Worm (Caenorhabditis elegans): Measurements from ENCODE around the gene npp-16.

npp-16 gene

DNA sequence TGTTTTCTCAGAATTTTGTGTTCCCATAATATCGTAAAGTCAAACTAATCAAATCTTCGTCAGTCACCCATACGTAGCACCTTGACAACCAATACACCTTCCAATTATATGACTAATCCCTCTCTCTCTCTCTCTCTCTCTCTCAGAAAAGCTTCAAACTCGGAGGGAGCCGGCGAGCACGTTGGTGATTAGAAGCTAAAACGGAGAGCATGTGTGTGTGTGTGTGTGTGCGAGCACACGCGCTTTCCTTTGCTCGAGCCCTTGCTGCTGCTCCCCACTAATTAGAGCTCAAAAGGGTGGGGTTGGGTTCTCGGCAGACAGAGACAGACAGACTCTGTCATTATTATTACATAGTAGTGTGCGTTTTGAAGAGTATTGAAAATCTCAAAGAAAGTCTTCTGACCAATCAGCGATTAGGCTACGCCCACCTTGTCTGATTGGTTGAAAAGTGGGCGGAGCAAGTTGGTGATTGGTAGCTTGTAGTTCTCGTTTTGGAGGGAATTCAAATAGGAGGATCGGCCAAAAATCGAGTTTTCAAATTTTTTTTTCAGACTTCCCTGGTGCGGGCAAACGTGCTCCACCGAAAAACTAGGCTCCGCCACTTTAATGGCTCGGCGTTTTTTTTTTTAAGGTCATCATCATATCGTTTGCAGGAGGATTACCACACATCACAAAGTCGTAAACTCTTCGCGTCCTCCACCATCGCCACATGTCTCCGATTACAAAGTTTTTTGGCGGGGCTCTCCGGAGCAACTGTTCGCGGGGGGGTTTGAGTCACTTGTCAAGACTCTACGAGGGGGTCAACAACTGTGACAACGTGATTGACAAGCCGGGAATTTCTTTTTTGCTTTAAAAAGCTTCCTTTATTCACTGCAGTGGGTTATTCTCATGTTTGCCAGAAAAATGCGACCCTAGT lies 19.6 kb downstream of the npp-16 start:
- TF ChIP-seq unc-98 (GFP tag; IDR thresholded peaks at IDR 0.05): 0 out of 2 replicates have a peak, but pooled peaks have one; percentile 37
- TF ChIP-seq swsn-7 (tag; optimal IDR thresholded peaks at IDR 0.05): peak; percentile 18
- no peak for TF ChIP-seq hlh-4 (tag; optimal IDR thresholded peaks at IDR 0.05)
- TF ChIP-seq fos-1 (tag; optimal IDR thresholded peaks at IDR 0.05): no peak
- peak; percentile 89 for TF ChIP-seq fkh-8 (tag; optimal IDR thresholded peaks at IDR 0.05)
- TF ChIP-seq nhr-77 (tag; optimal IDR thresholded peaks at IDR 0.05): no peak
- TF ChIP-seq ceh-63 (GFP tag; optimal IDR thresholded peaks at IDR 0.05): no peak
- no peak for TF ChIP-seq lin-13 (GFP tag; optimal IDR thresholded peaks at IDR 0.05)
- TF ChIP-seq lin-14 (GFP tag; optimal IDR thresholded peaks at IDR 0.05): no peak
- TF ChIP-seq nhr-71 (tag; optimal IDR thresholded peaks at IDR 0.05): peak; percentile 66
- no peak for TF ChIP-seq ces-1 (GFP tag; optimal IDR thresholded peaks at IDR 0.05)
- TF ChIP-seq dpl-1 (GFP tag; optimal IDR thresholded peaks at IDR 0.05): no peak
- TF ChIP-seq vab-15 (tag; optimal IDR thresholded peaks at IDR 0.05): no peak
- no peak for TF ChIP-seq nhr-76 (tag; optimal IDR thresholded peaks at IDR 0.05)
- TF ChIP-seq egl-27 (tag; optimal IDR thresholded peaks at IDR 0.05): no peak
- no peak for TF ChIP-seq C16A3.4 (tag; optimal IDR thresholded peaks at IDR 0.05)
- no peak for TF ChIP-seq pqm-1 (tag; optimal IDR thresholded peaks at IDR 0.05)
- no peak for TF ChIP-seq skn-1 (tag; optimal IDR thresholded peaks at IDR 0.05)
- TF ChIP-seq ama-1 (optimal IDR thresholded peaks at IDR 0.05): peak; percentile 14
- no peak for TF ChIP-seq nhr-237 (tag; optimal IDR thresholded peaks at IDR 0.05)
- peak; percentile 46 for TF ChIP-seq ceh-8 (GFP tag; optimal IDR thresholded peaks at IDR 0.05)
- TF ChIP-seq ets-5 (GFP tag; IDR thresholded peaks at IDR 0.05): no peak
- TF ChIP-seq mdl-1 (tag; optimal IDR thresholded peaks at IDR 0.05): no peak
- peak; percentile 64 for TF ChIP-seq nhr-47 (tag; optimal IDR thresholded peaks at IDR 0.05)
- peak; percentile 44 for TF ChIP-seq unc-62 (GFP tag; optimal IDR thresholded peaks at IDR 0.05)
- no peak for TF ChIP-seq sptf-1 (tag; optimal IDR thresholded peaks at IDR 0.05)
- TF ChIP-seq ztf-4 (tag; optimal IDR thresholded peaks at IDR 0.05): no peak
- peak; percentile 12 for TF ChIP-seq snu-23 (GFP tag; optimal IDR thresholded peaks at IDR 0.05)
- no peak for TF ChIP-seq aly-2 (tag; optimal IDR thresholded peaks at IDR 0.05)
- no peak for TF ChIP-seq grh-1 (GFP tag; IDR thresholded peaks at IDR 0.05)
- peak in 1 of 2 experiments; percentile 15 for TF ChIP-seq lin-35 (GFP tag; optimal IDR thresholded peaks at IDR 0.05)
- peak; percentile 83 for TF ChIP-seq dsc-1 (tag; optimal IDR thresholded peaks at IDR 0.05)
- no peak for TF ChIP-seq irx-1 (tag; optimal IDR thresholded peaks at IDR 0.05)
- no peak for TF ChIP-seq efl-1 (optimal IDR thresholded peaks at IDR 0.05)
- no peak for TF ChIP-seq efl-1 (GFP tag; optimal IDR thresholded peaks at IDR 0.05 in 1 of 2)
- TF ChIP-seq lsy-2 (tag; optimal IDR thresholded peaks at IDR 0.05): peak in 1 of 2 experiments; percentile 9
- TF ChIP-seq nhr-90 (tag; optimal IDR thresholded peaks at IDR 0.05; ENCODE audit: poor library complexity): no peak
- TF ChIP-seq jun-1 (tag; optimal IDR thresholded peaks at IDR 0.05): no peak
- TF ChIP-seq unc-86 (tag; optimal IDR thresholded peaks at IDR 0.05): no peak
- no peak for TF ChIP-seq ztf-11 (tag; optimal IDR thresholded peaks at IDR 0.05)
- no peak for TF ChIP-seq aha-1 (tag; optimal IDR thresholded peaks at IDR 0.05)
- peak; percentile 49 for TF ChIP-seq pax-3 (tag; optimal IDR thresholded peaks at IDR 0.05)
- TF ChIP-seq pag-3 (tag; optimal IDR thresholded peaks at IDR 0.05; ENCODE audit: borderline replicate concordance, insufficient read depth): no peak
- TF ChIP-seq xbp-1 (tag; optimal IDR thresholded peaks at IDR 0.05): peak; percentile 79
- TF ChIP-seq mab-9 (GFP tag; IDR thresholded peaks at IDR 0.05): no peak
- no peak for TF ChIP-seq ceh-88 (GFP tag; IDR thresholded peaks at IDR 0.05)
- TF ChIP-seq unc-130 (tag; optimal IDR thresholded peaks at IDR 0.05): no peak
- TF ChIP-seq fkh-4 (tag; optimal IDR thresholded peaks at IDR 0.05; ENCODE audit: borderline replicate concordance): no peak
- no peak for TF ChIP-seq hpl-2 (GFP tag; optimal IDR thresholded peaks at IDR 0.05)
- TF ChIP-seq blmp-1 (tag; optimal IDR thresholded peaks at IDR 0.05): no peak
- no peak for TF ChIP-seq tlp-1 (tag; optimal IDR thresholded peaks at IDR 0.05)
- TF ChIP-seq hlh-17 (GFP tag; optimal IDR thresholded peaks at IDR 0.05; ENCODE audit: borderline replicate concordance): no peak

Measured in whole organism, L1 larva.